Fruit fly (Drosophila melanogaster) whole organism, wandering third instar larva: Measurements from ENCODE around the gene dpr8.
"Not testable (repeated sequence)": the region's sequence is repeated elsewhere in the genome, so short reads cannot be mapped to it uniquely, and the experiment has no call there.

ENCODE experiments used
- Abd-B ChIP-seq: fragments of >200 bp; optimal IDR thresholded peaks from 2 replicates; lab custom pipeline; 2017; ENCODE audit warnings: missing biosample characterization, missing genetic modification characterization
- CG32264 ChIP-seq: fragments of 200-800 bp; sonication (Bioruptor generic); optimal IDR thresholded peaks from 2 replicates; lab custom pipeline; 2016; ENCODE audit warnings: missing biosample characterization, missing genetic modification characterization
- CG9705 ChIP-seq: fragments of 200-800 bp; sonication (Bioruptor generic); optimal IDR thresholded peaks from 2 replicates; lab custom pipeline; 2018; ENCODE audit warnings: missing biosample characterization, mild to moderate bottlenecking, missing genetic modification characterization
- CrebA ChIP-seq: fragments of 200-800 bp; sonication (Bioruptor generic); optimal IDR thresholded peaks from 2 replicates; lab custom pipeline; 2016; ENCODE audit warnings: missing biosample characterization, mild to moderate bottlenecking, missing genetic modification characterization, borderline replicate concordance
- Dfd ChIP-seq: fragments of >200 bp; optimal IDR thresholded peaks from 2 replicates; lab custom pipeline; 2017; ENCODE audit warnings: missing biosample characterization, missing genetic modification characterization
- Dif ChIP-seq: fragments of 200-275, 200-300 bp; sonication (Bioruptor generic); optimal IDR thresholded peaks from 2 replicates; lab custom pipeline; 2018; ENCODE audit warnings: missing biosample characterization, missing genetic modification characterization; ENCODE audit not compliant: partially characterized antibody
- GATAd ChIP-seq: sonication (Bioruptor generic); optimal IDR thresholded peaks from 2 replicates; lab custom pipeline; 2016; ENCODE audit warnings: missing biosample characterization, missing genetic modification characterization
- HLH106 ChIP-seq: fragments of 200-800 bp; optimal IDR thresholded peaks from 3 replicates; lab custom pipeline; 2019; ENCODE audit warnings: missing biosample characterization, mild to moderate bottlenecking, missing genetic modification characterization, moderate library complexity
- Hnf4 ChIP-seq: fragments of 200-800 bp; sonication (Bioruptor generic); optimal IDR thresholded peaks from 2 replicates; lab custom pipeline; 2016; ENCODE audit warnings: missing biosample characterization, mild to moderate bottlenecking, missing genetic modification characterization
- Hr78 ChIP-seq: fragments of >200 bp; optimal IDR thresholded peaks from 2 replicates; lab custom pipeline; 2017; ENCODE audit warnings: missing biosample characterization, missing genetic modification characterization
- Hr83 ChIP-seq: fragments of 200-300 bp; sonication (Bioruptor generic); optimal IDR thresholded peaks from 2 replicates; lab custom pipeline; 2016; ENCODE audit warnings: missing biosample characterization, mild to moderate bottlenecking, missing genetic modification characterization, moderate library complexity; ENCODE audit not compliant: poor library complexity, severe bottlenecking
- OdsH ChIP-seq: fragments of 200-800 bp; sonication (Bioruptor generic); optimal IDR thresholded peaks from 2 replicates; lab custom pipeline; 2016; ENCODE audit warnings: missing biosample characterization, mild to moderate bottlenecking, missing genetic modification characterization
- Rel ChIP-seq, 2 experiments: fragments of 200-800 bp; sonication (Bioruptor generic) in 1 of 2; optimal IDR thresholded peaks; 2 replicates in 1 of 2; 3 replicates in 1 of 2; lab custom pipeline; 2016 to 2019; ENCODE audit warnings: mild to moderate bottlenecking in 2 of 2, missing biosample characterization in 2 of 2, missing genetic modification characterization in 2 of 2, moderate library complexity in 1 of 2
- Sp1 ChIP-seq: fragments of 200-800 bp; sonication (Bioruptor generic); optimal IDR thresholded peaks from 3 replicates; lab custom pipeline; 2019; ENCODE audit warnings: missing biosample characterization, mild to moderate bottlenecking, missing genetic modification characterization, moderate library complexity
- Vsx2 ChIP-seq: fragments of 200-300, 225-300 bp; sonication (Bioruptor generic); optimal IDR thresholded peaks from 2 replicates; lab custom pipeline; 2018; ENCODE audit warnings: missing biosample characterization, missing genetic modification characterization; ENCODE audit not compliant: partially characterized antibody
- br ChIP-seq: fragments of 200-800 bp; sonication (Bioruptor generic); optimal IDR thresholded peaks from 2 replicates; lab custom pipeline; 2016; ENCODE audit warnings: missing biosample characterization, missing genetic modification characterization
- brk ChIP-seq: fragments of 200-800 bp; sonication (Bioruptor generic); optimal IDR thresholded peaks from 2 replicates; lab custom pipeline; 2016; ENCODE audit warnings: missing biosample characterization, mild to moderate bottlenecking, missing genetic modification characterization
- dl ChIP-seq, 2 experiments: fragments of 175-275, 200-275 bp in 1 of 2; fragments of 200-275 bp in 1 of 2; sonication (Bioruptor generic); optimal IDR thresholded peaks; lab custom pipeline; 2018; ENCODE audit warnings: mild to moderate bottlenecking in 2 of 2, missing biosample characterization in 2 of 2, missing genetic modification characterization in 2 of 2, moderate library complexity in 2 of 2; ENCODE audit not compliant: partially characterized antibody in 2 of 2, insufficient read depth in 1 of 2
- dsf ChIP-seq: sonication (Bioruptor generic); optimal IDR thresholded peaks from 2 replicates; lab custom pipeline; 2016; ENCODE audit warnings: missing biosample characterization, missing genetic modification characterization, borderline replicate concordance
- foxo ChIP-seq, 2 experiments: fragments of 200-800 bp; sonication (Bioruptor generic); optimal IDR thresholded peaks; 2 replicates in 1 of 2; 3 replicates in 1 of 2; lab custom pipeline; 2016 to 2017; ENCODE audit warnings: missing biosample characterization in 2 of 2, missing genetic modification characterization in 2 of 2
- fru ChIP-seq: fragments of 200-800 bp; sonication (Bioruptor generic); optimal IDR thresholded peaks from 3 replicates; lab custom pipeline; 2016; ENCODE audit warnings: missing biosample characterization, mild to moderate bottlenecking, missing genetic modification characterization
- h ChIP-seq: fragments of 200-800 bp; sonication (Bioruptor generic); optimal IDR thresholded peaks from 3 replicates; lab custom pipeline; 2016; ENCODE audit warnings: missing biosample characterization, mild to moderate bottlenecking, missing genetic modification characterization
- jim ChIP-seq: fragments of 175-275, 200-325 bp; sonication (Bioruptor generic); optimal IDR thresholded peaks from 2 replicates; lab custom pipeline; 2016; ENCODE audit warnings: missing biosample characterization, mild to moderate bottlenecking, missing genetic modification characterization
- lola ChIP-seq: fragments of >200 bp; optimal IDR thresholded peaks from 2 replicates; lab custom pipeline; 2017; ENCODE audit warnings: missing biosample characterization, missing genetic modification characterization
- pan ChIP-seq: fragments of >200 bp; optimal IDR thresholded peaks from 2 replicates; lab custom pipeline; 2017
- psq ChIP-seq: fragments of 200-800 bp; sonication (Bioruptor generic); optimal IDR thresholded peaks from 3 replicates; lab custom pipeline; 2017; ENCODE audit warnings: missing biosample characterization, mild to moderate bottlenecking, missing genetic modification characterization, moderate library complexity
- rgr ChIP-seq: fragments of 200-800 bp; sonication (Bioruptor generic); optimal IDR thresholded peaks from 3 replicates; lab custom pipeline; 2016; ENCODE audit warnings: missing biosample characterization, mild to moderate bottlenecking, missing genetic modification characterization
- sage ChIP-seq: fragments of 200-800 bp; sonication (Bioruptor generic); optimal IDR thresholded peaks from 2 replicates; lab custom pipeline; 2016; ENCODE audit warnings: missing biosample characterization, mild to moderate bottlenecking, missing genetic modification characterization
- sv ChIP-seq: fragments of 200-800 bp; sonication (Bioruptor generic); optimal IDR thresholded peaks from 3 replicates; lab custom pipeline; 2016; ENCODE audit warnings: missing biosample characterization, missing genetic modification characterization
- tai ChIP-seq: sonication (Bioruptor generic); optimal IDR thresholded peaks from 2 replicates; lab custom pipeline; 2016; ENCODE audit warnings: missing biosample characterization, missing genetic modification characterization
- usp ChIP-seq: fragments of >200 bp; optimal IDR thresholded peaks from 2 replicates; lab custom pipeline; 2017; ENCODE audit warnings: missing biosample characterization, missing genetic modification characterization
- woc ChIP-seq: sonication (Bioruptor generic); optimal IDR thresholded peaks from 2 replicates; lab custom pipeline; 2016; ENCODE audit warnings: missing biosample characterization, mild to moderate bottlenecking, missing genetic modification characterization

The dpr8 gene

dm6 chrX:14321963-14322362 lies at the start of gene dpr8:
Gene dpr8 (plus strand): TSS chrX:14322226.
- TF ChIP-seq foxo (GFP tag; optimal IDR thresholded peaks at IDR 0.05; lab: Kevin White, UChicago) (no peak), OdsH (GFP tag; lab: Kevin White, UChicago) (no peak), CG32264 (no peak), Vsx2 (GFP tag; lab: Kevin White, UChicago) (no peak), tai (no peak), Dfd (GFP tag; lab: Kevin White, UChicago) (no peak), HLH106 (tag; lab: Kevin White, UChicago) (no peak), sv (GFP tag; lab: Kevin White, UChicago) (no peak), brk (GFP tag; lab: Kevin White, UChicago) (no peak), Rel (GFP tag; optimal IDR thresholded peaks at IDR 0.05; lab: Kevin White, UChicago) (no peak), Rel (tag; optimal IDR thresholded peaks at IDR 0.05; lab: Kevin White, UChicago) (no peak), h (GFP tag; lab: Kevin White, UChicago) (no peak), usp (no peak), Hr78 (GFP tag; lab: Kevin White, UChicago) (no peak)

DNA sequence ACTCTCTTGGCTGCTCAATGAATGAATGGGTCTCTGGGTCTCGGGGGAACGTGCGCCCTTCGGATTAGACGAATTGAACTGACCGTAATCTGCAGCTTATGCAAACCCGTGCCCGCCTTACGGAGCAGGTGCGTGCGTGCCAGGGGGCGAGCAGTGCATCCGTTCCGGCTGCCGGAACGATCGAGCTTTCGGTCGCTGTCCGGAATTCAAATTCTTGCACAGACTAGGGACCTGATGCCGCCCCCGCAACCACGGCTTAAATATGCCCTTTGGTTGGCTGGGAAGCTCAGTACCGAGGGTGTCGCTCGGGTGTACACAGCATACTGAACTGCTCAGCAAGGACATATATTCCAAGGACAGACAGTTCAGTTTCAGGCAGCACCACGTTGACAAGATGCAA lies 44.6 kb upstream of the dpr8 start, which contains the start of gene Muc12Ea:
Gene Muc12Ea (plus strand): TSS at position 301 of the 400 bp plus-strand sequence.
- no peak for TF ChIP-seq woc (GFP tag; lab: Kevin White, UChicago)
- no peak for TF ChIP-seq br
- TF ChIP-seq Hr78 (GFP tag; lab: Kevin White, UChicago): no peak
- no peak for TF ChIP-seq HLH106 (tag; lab: Kevin White, UChicago)
- no peak for TF ChIP-seq h (GFP tag; lab: Kevin White, UChicago)
- TF ChIP-seq Vsx2 (GFP tag; lab: Kevin White, UChicago): no peak
- no peak for TF ChIP-seq sage (GFP tag; lab: Kevin White, UChicago)
- no peak for TF ChIP-seq dl (GFP tag; optimal IDR thresholded peaks at IDR 0.05; lab: Kevin White, UChicago; ENCODE audit: insufficient read depth in 1 of 2, partially characterized antibody in 2 of 2)
- no peak for TF ChIP-seq Hr83 (GFP tag; lab: Kevin White, UChicago)
- no peak for TF ChIP-seq tai

- no peak for TF ChIP-seq Abd-B
- no peak for TF ChIP-seq Sp1 (GFP tag; lab: Kevin White, UChicago)
- TF ChIP-seq Dif (GFP tag; lab: Kevin White, UChicago): no peak
- TF ChIP-seq dl (GFP tag; optimal IDR thresholded peaks at IDR 0.05; lab: Kevin White, UChicago; ENCODE audit: insufficient read depth in 1 of 2, partially characterized antibody in 2 of 2): no peak
- TF ChIP-seq, all 38 proteins: peak for 0
These were observed 32.7 kb upstream of the dpr8 start, which contains the start of gene CG9400 for dm6 chrX:14289293-14289692. Gene CG9400 (minus strand): TSS chrX:14289393.

- TF ChIP-seq Hnf4; Hr83 (GFP tag; lab: Kevin White, UChicago); pan (lab: Kevin White, UChicago): not testable (repeated sequence)
These were observed 6.5 kb upstream of the dpr8 start, which contains the start of gene betaNACtes2 for dm6 chrX:14315483-14315882. Gene betaNACtes2 (minus strand): TSS chrX:14315583.

DNA sequence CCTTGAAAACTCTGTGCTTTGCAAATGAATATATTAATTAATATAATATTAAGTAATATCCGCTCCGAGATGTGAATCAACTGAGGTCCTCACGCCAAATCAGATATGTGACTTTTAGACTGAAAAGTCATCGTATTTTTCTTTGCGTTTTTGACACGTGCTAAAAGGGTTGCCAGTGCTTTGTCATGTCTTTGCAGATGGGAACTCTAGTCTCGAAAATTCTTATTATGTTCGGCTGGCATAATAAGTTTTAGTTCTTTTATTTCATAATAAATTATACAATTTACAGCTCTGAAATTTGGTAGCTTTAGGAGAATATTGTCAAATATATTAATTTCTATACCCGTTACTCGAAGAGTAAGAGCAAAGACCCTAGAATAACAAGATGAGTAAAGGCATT lies 5.0 kb upstream of the dpr8 start, which contains the start of gene betaNACtes6:
Gene betaNACtes6 (minus strand): TSS at position 101 of the 400 bp plus-strand sequence.
- TF ChIP-seq CG9705; jim; woc (GFP tag; lab: Kevin White, UChicago): not testable (repeated sequence)
- TF ChIP-seq, all 38 proteins: peak for 0; not testable (repeated sequence) for 38

DNA sequence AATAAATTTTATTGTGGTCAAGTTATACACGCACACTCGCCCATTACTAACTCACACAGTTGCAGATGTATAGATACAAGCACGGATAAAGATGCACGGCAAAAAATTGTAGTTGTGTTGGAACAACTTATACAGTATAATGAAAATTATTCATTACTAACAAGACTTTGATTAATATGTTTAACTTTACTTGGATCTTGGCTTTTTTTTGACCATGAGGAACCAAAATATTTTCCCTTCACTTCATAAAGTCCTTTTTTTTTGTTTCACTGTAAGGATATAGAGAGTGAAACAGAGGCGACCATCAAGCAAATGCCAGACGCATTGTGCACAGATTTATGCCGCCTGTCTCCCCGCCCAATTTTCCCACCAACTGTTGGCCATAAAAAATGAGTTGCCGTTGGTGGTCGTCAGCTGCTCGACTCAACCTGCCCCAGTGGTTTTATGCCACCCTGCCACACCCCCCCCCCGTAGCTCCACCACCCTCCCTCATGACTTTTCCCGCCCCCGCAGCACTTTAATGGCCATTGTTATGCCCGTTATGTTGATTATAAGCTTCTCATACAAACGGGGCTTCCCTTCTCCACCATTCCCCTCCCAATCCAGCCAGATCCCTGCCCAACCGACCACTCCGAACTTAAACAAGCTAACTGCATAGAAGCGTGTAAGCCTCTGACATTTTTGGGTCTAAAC lies 9.6 kb downstream of the dpr8 start:
- TF ChIP-seq rgr (GFP tag; lab: Kevin White, UChicago) (no peak), usp (no peak), Dif (GFP tag; lab: Kevin White, UChicago) (no peak), dl (GFP tag; optimal IDR thresholded peaks at IDR 0.05; lab: Kevin White, UChicago; ENCODE audit: insufficient read depth in 1 of 2, partially characterized antibody in 2 of 2) (no peak), lola (GFP tag; lab: Kevin White, UChicago) (no peak), fru (GFP tag; lab: Kevin White, UChicago) (no peak), Dfd (GFP tag; lab: Kevin White, UChicago) (no peak), jim (no peak), brk (GFP tag; lab: Kevin White, UChicago) (no peak), Rel (GFP tag; optimal IDR thresholded peaks at IDR 0.05; lab: Kevin White, UChicago) (no peak), Rel (tag; optimal IDR thresholded peaks at IDR 0.05; lab: Kevin White, UChicago) (no peak), GATAd (GFP tag; lab: Kevin White, UChicago) (no peak), HLH106 (tag; lab: Kevin White, UChicago) (no peak), dsf (no peak), psq (GFP tag; lab: Kevin White, UChicago) (no peak), CG9705 (no peak), CrebA (GFP tag; lab: Kevin White, UChicago) (no peak), woc (GFP tag; lab: Kevin White, UChicago) (no peak), Hr83 (GFP tag; lab: Kevin White, UChicago) (no peak)
